Worm (Caenorhabditis elegans) whole organism, midembryonic: Measurements from ENCODE around the gene die-1.

Experiments used
- T22C8.4 ChIP-seq: fragments of 200-800 bp; sonication (Bioruptor generic); IDR thresholded peaks from 2 replicates; pipeline ENCODE4 v1.3.6; 2022; ENCODE audit warnings: missing genetic modification characterization, missing compliant biosample characterization
- cog-1 ChIP-seq: sonication (generic microtip); optimal IDR thresholded peaks from 2 replicates; lab custom pipeline; 2016; ENCODE audit warnings: missing genetic modification characterization, missing compliant biosample characterization
- flt-1 ChIP-seq: fragments of 200-800 bp; sonication (Bioruptor generic); IDR thresholded peaks from 2 replicates; pipeline ENCODE4 v1.3.6; 2022; ENCODE audit warnings: missing genetic modification characterization, missing compliant biosample characterization
- klf-2 ChIP-seq: fragments of 200-800 bp; sonication (Bioruptor generic); conservative IDR thresholded peaks from 2 replicates; pipeline ENCODE4 v1.3.6; 2022; ENCODE audit warnings: missing genetic modification reagents, missing genetic modification characterization, missing compliant biosample characterization
- med-1 ChIP-seq: sonication (generic microtip); optimal IDR thresholded peaks from 2 replicates; lab custom pipeline; 2017; ENCODE audit warnings: missing genetic modification characterization, mild to moderate bottlenecking, missing compliant biosample characterization, antibody characterized with exemption, missing genetic modification reagents; ENCODE audit not compliant: insufficient read depth
- ref-1 ChIP-seq: fragments of 200-800 bp; sonication (Bioruptor generic); conservative IDR thresholded peaks from 2 replicates; pipeline ENCODE4 v1.3.6; 2022; ENCODE audit warnings: missing genetic modification reagents, missing genetic modification characterization, missing compliant biosample characterization
- tab-1 ChIP-seq: fragments of 200-800 bp; sonication (Bioruptor generic); IDR thresholded peaks from 2 replicates; pipeline ENCODE4 v1.3.6; 2022; ENCODE audit warnings: missing genetic modification characterization, missing compliant biosample characterization
- ztf-23 ChIP-seq: fragments of 200-800 bp; sonication (Bioruptor generic); IDR thresholded peaks from 2 replicates; pipeline ENCODE4 v1.3.6; 2022; ENCODE audit warnings: missing genetic modification reagents, missing genetic modification characterization, missing compliant biosample characterization
- ztf-29 ChIP-seq: fragments of 200-800 bp; sonication (Bioruptor generic); IDR thresholded peaks from 2 replicates; pipeline ENCODE4 v1.3.6; 2022; ENCODE audit warnings: missing genetic modification reagents, missing genetic modification characterization, missing compliant biosample characterization

The die-1 gene

ce11 chrII:10067817-10068216, at the start of gene die-1:
TSS of gene die-1 (minus strand) at chrII:10067917.
- TF ChIP-seq T22C8.4 (GFP tag; lab: Robert Waterston, UW) = no peak
- TF ChIP-seq ref-1 (GFP tag; lab: Robert Waterston, UW) = no peak
- no peak for TF ChIP-seq ztf-29 (GFP tag; lab: Robert Waterston, UW)

- no peak for TF ChIP-seq med-1 (GFP tag; lab: Kevin White, UChicago)
- no peak for TF ChIP-seq ztf-29 (GFP tag; lab: Robert Waterston, UW)
- no peak for TF ChIP-seq cog-1 (tag; lab: Kevin White, UChicago)
- no peak for TF ChIP-seq klf-2 (GFP tag; lab: Robert Waterston, UW)
- TF ChIP-seq ref-1 (GFP tag; lab: Robert Waterston, UW) = no peak
- no peak for TF ChIP-seq T22C8.4 (GFP tag; lab: Robert Waterston, UW)
- TF ChIP-seq tab-1 (GFP tag; lab: Robert Waterston, UW) = no peak
Observed at ce11 chrII:10116690-10117089, 49.0 kb upstream of the die-1 start.

- TF ChIP-seq tab-1 (GFP tag; lab: Robert Waterston, UW) = no peak
- TF ChIP-seq ztf-23 (GFP tag; lab: Robert Waterston, UW) = no peak
- TF ChIP-seq cog-1 (tag; lab: Kevin White, UChicago) = no peak
- no peak for TF ChIP-seq flt-1 (GFP tag; lab: Robert Waterston, UW)
- no peak for TF ChIP-seq med-1 (GFP tag; lab: Kevin White, UChicago)
- no peak for TF ChIP-seq T22C8.4 (GFP tag; lab: Robert Waterston, UW)
- no peak for TF ChIP-seq ref-1 (GFP tag; lab: Robert Waterston, UW)
Observed at ce11 chrII:10108377-10108776, 40.7 kb upstream of the die-1 start, which contains the start of the genes ZK945.7 and ZK945.8. TSS of gene ZK945.7 (minus strand) at chrII:10108477. TSS of gene ZK945.8 (plus strand) at chrII:10108651.

- no peak for TF ChIP-seq klf-2 (GFP tag; lab: Robert Waterston, UW)
Observed at ce11 chrII:10106870-10107269, 39.2 kb upstream of the die-1 start, which contains the start of gene ZK945.6. TSS of gene ZK945.6 (minus strand) at chrII:10106970.

ce11 chrII:10105604-10106003, 37.9 kb upstream of the die-1 start, which contains the start of gene ZK945.4:
TSS of gene ZK945.4 (minus strand) at chrII:10105704.
- TF ChIP-seq ztf-29 (GFP tag; lab: Robert Waterston, UW) (no peak), flt-1 (GFP tag; lab: Robert Waterston, UW) (no peak), med-1 (GFP tag; lab: Kevin White, UChicago) (no peak), ztf-23 (GFP tag; lab: Robert Waterston, UW) (no peak), ref-1 (GFP tag; lab: Robert Waterston, UW) (no peak), cog-1 (tag; lab: Kevin White, UChicago) (no peak), tab-1 (GFP tag; lab: Robert Waterston, UW) (no peak), T22C8.4 (GFP tag; lab: Robert Waterston, UW) (no peak), klf-2 (GFP tag; lab: Robert Waterston, UW) (no peak)

- TF ChIP-seq ref-1 (GFP tag; lab: Robert Waterston, UW) = no peak
- TF ChIP-seq flt-1 (GFP tag; lab: Robert Waterston, UW) = no peak
- no peak for TF ChIP-seq cog-1 (tag; lab: Kevin White, UChicago)
- no peak for TF ChIP-seq klf-2 (GFP tag; lab: Robert Waterston, UW)
- no peak for TF ChIP-seq tab-1 (GFP tag; lab: Robert Waterston, UW)
- TF ChIP-seq T22C8.4 (GFP tag; lab: Robert Waterston, UW) = no peak
- TF ChIP-seq ztf-29 (GFP tag; lab: Robert Waterston, UW) = no peak
- no peak for TF ChIP-seq med-1 (GFP tag; lab: Kevin White, UChicago)
- TF ChIP-seq ztf-23 (GFP tag; lab: Robert Waterston, UW) = no peak
Observed at ce11 chrII:10103212-10103611, 35.5 kb upstream of the die-1 start.

ce11 chrII:10099804-10100360, 32.2 kb upstream of the die-1 start, which contains the start of the genes pas-7 and puf-12:
TSS of gene pas-7 (minus strand) at chrII:10099854.
TSS of gene puf-12 (plus strand) at chrII:10100310.
- TF ChIP-seq ztf-29 (GFP tag; lab: Robert Waterston, UW) (no peak), med-1 (GFP tag; lab: Kevin White, UChicago) (no peak), ztf-23 (GFP tag; lab: Robert Waterston, UW) (no peak), flt-1 (GFP tag; lab: Robert Waterston, UW) (no peak), klf-2 (GFP tag; lab: Robert Waterston, UW) (no peak), cog-1 (tag; lab: Kevin White, UChicago) (no peak), ref-1 (GFP tag; lab: Robert Waterston, UW) (no peak), T22C8.4 (GFP tag; lab: Robert Waterston, UW) (no peak), tab-1 (GFP tag; lab: Robert Waterston, UW) (no peak)

- no peak for TF ChIP-seq ref-1 (GFP tag; lab: Robert Waterston, UW)
- TF ChIP-seq tab-1 (GFP tag; lab: Robert Waterston, UW) = no peak
- no peak for TF ChIP-seq T22C8.4 (GFP tag; lab: Robert Waterston, UW)
- TF ChIP-seq ztf-23 (GFP tag; lab: Robert Waterston, UW) = no peak
- TF ChIP-seq flt-1 (GFP tag; lab: Robert Waterston, UW) = no peak
- no peak for TF ChIP-seq ztf-29 (GFP tag; lab: Robert Waterston, UW)
- TF ChIP-seq klf-2 (GFP tag; lab: Robert Waterston, UW) = no peak
- no peak for TF ChIP-seq med-1 (GFP tag; lab: Kevin White, UChicago)
- no peak for TF ChIP-seq cog-1 (tag; lab: Kevin White, UChicago)
Observed at ce11 chrII:10099072-10099471, 31.4 kb upstream of the die-1 start.

ce11 chrII:10098428-10098827, 30.7 kb upstream of the die-1 start:
- no peak for TF ChIP-seq flt-1 (GFP tag; lab: Robert Waterston, UW)
- no peak for TF ChIP-seq ztf-23 (GFP tag; lab: Robert Waterston, UW)
- no peak for TF ChIP-seq klf-2 (GFP tag; lab: Robert Waterston, UW)
- TF ChIP-seq T22C8.4 (GFP tag; lab: Robert Waterston, UW) = no peak
- no peak for TF ChIP-seq tab-1 (GFP tag; lab: Robert Waterston, UW)
- no peak for TF ChIP-seq ztf-29 (GFP tag; lab: Robert Waterston, UW)
- no peak for TF ChIP-seq cog-1 (tag; lab: Kevin White, UChicago)
- no peak for TF ChIP-seq ref-1 (GFP tag; lab: Robert Waterston, UW)
- TF ChIP-seq med-1 (GFP tag; lab: Kevin White, UChicago) = no peak
